Worm (Caenorhabditis elegans) whole organism, L2 larva: Measurements from ENCODE around the gene Y41C4A.6.
A peak's percentile ranks its signal among the peaks of the same experiment; 100 is the strongest.

Experiments used
- C34F6.9 ChIP-seq: fragments of 150-350 bp; optimal IDR thresholded peaks from 2 replicates; lab custom pipeline; 2014; ENCODE audit warnings: missing biosample characterization, missing genetic modification characterization
- F13H6.1 ChIP-seq: sonication (generic microtip); optimal IDR thresholded peaks from 2 replicates; lab custom pipeline; 2016; ENCODE audit warnings: missing genetic modification characterization, missing compliant biosample characterization
- R02D3.7 ChIP-seq: fragments of 150-350 bp; optimal IDR thresholded peaks from 2 replicates; lab custom pipeline; 2014; ENCODE audit warnings: missing biosample characterization, missing genetic modification characterization
- Y55F3AM.14 ChIP-seq: fragments of 200-800 bp; sonication (Bioruptor generic); optimal IDR thresholded peaks from 2 replicates; lab custom pipeline; 2018; ENCODE audit warnings: mild to moderate bottlenecking, missing genetic modification characterization, missing compliant biosample characterization
- ZK546.5 ChIP-seq: sonication (generic microtip); optimal IDR thresholded peaks from 2 replicates; lab custom pipeline; 2017; ENCODE audit warnings: missing biosample characterization, missing genetic modification characterization
- alr-1 ChIP-seq: fragments of 150-350 bp; optimal IDR thresholded peaks from 2 replicates; lab custom pipeline; 2014; ENCODE audit warnings: missing biosample characterization, missing genetic modification characterization
- aly-2 ChIP-seq: fragments of 150-350 bp; optimal IDR thresholded peaks from 2 replicates; lab custom pipeline; 2014; ENCODE audit warnings: missing biosample characterization, missing genetic modification characterization
- ama-1 ChIP-seq: fragments of 150-350 bp; optimal IDR thresholded peaks from 2 replicates; lab custom pipeline; 2018; ENCODE audit warnings: inconsistent platforms
- blmp-1 ChIP-seq: sonication (generic microtip); optimal IDR thresholded peaks from 2 replicates; lab custom pipeline; 2017; ENCODE audit warnings: missing genetic modification characterization, mild to moderate bottlenecking, missing compliant biosample characterization, antibody characterized with exemption, moderate library complexity; ENCODE audit not compliant: insufficient read depth
- crh-2 ChIP-seq: sonication (generic microtip); optimal IDR thresholded peaks from 2 replicates; lab custom pipeline; 2017; ENCODE audit warnings: missing biosample characterization, missing genetic modification characterization
- dmd-4 ChIP-seq: sonication (generic microtip); optimal IDR thresholded peaks from 2 replicates; lab custom pipeline; 2017; ENCODE audit warnings: missing biosample characterization, missing genetic modification characterization
- elt-1 ChIP-seq: fragments of 150-350 bp; optimal IDR thresholded peaks from 2 replicates; lab custom pipeline; 2014; ENCODE audit warnings: missing biosample characterization, missing genetic modification characterization
- fos-1 ChIP-seq: fragments of 150-350 bp; optimal IDR thresholded peaks from 2 replicates; lab custom pipeline; 2014; ENCODE audit warnings: missing biosample characterization, missing genetic modification characterization
- gmeb-1 ChIP-seq: fragments of 150-350 bp; optimal IDR thresholded peaks from 2 replicates; lab custom pipeline; 2014; ENCODE audit warnings: missing biosample characterization, missing genetic modification characterization
- lin-11 ChIP-seq: fragments of 150-350 bp; sonication (generic microtip); optimal IDR thresholded peaks from 2 replicates; lab custom pipeline; 2014; ENCODE audit warnings: missing biosample characterization, missing genetic modification characterization, inconsistent platforms, mixed read lengths
- lin-13 ChIP-seq: fragments of 150-350 bp; optimal IDR thresholded peaks from 2 replicates; lab custom pipeline; 2014; ENCODE audit warnings: missing biosample characterization, missing genetic modification reagents, missing genetic modification characterization
- lin-39 ChIP-seq: fragments of 150-350 bp; optimal IDR thresholded peaks from 2 replicates; lab custom pipeline; 2014; ENCODE audit warnings: missing biosample characterization, missing genetic modification reagents, missing genetic modification characterization
- lsy-2 ChIP-seq, 2 experiments: fragments of 150-350 bp in 1 of 2; sonication (generic microtip) in 1 of 2; optimal IDR thresholded peaks; 2 replicates each; lab custom pipeline; 2014 to 2017; ENCODE audit warnings: missing biosample characterization in 2 of 2, missing genetic modification characterization in 2 of 2
- mab-5 ChIP-seq: fragments of 150-350 bp; optimal IDR thresholded peaks from 2 replicates; lab custom pipeline; 2014; ENCODE audit warnings: missing biosample characterization, missing genetic modification characterization
- mdl-1 ChIP-seq, 2 experiments: fragments of 150-350 bp in 1 of 2; sonication (generic microtip) in 1 of 2; optimal IDR thresholded peaks; 2 replicates each; lab custom pipeline; 2017; ENCODE audit warnings: missing biosample characterization in 2 of 2, missing genetic modification characterization in 2 of 2
- nhr-12 ChIP-seq: fragments of 150-350 bp; optimal IDR thresholded peaks from 2 replicates; lab custom pipeline; 2014; ENCODE audit warnings: missing biosample characterization, missing genetic modification characterization
- nhr-129 ChIP-seq: fragments of 150-350 bp; optimal IDR thresholded peaks from 2 replicates; lab custom pipeline; 2014; ENCODE audit warnings: missing biosample characterization, missing genetic modification characterization
- nhr-21 ChIP-seq: fragments of 150-350 bp; optimal IDR thresholded peaks from 2 replicates; lab custom pipeline; 2014; ENCODE audit warnings: missing biosample characterization, missing genetic modification characterization
- nhr-23 ChIP-seq: fragments of 150-350 bp; optimal IDR thresholded peaks from 2 replicates; lab custom pipeline; 2014; ENCODE audit warnings: missing biosample characterization, missing genetic modification reagents, missing genetic modification characterization
- nhr-25 ChIP-seq: fragments of 150-350 bp; sonication (generic microtip); optimal IDR thresholded peaks from 3 replicates; lab custom pipeline; 2014; ENCODE audit warnings: missing biosample characterization, missing genetic modification characterization
- nhr-77 ChIP-seq: fragments of 150-350 bp; optimal IDR thresholded peaks from 2 replicates; lab custom pipeline; 2014; ENCODE audit warnings: missing biosample characterization, missing genetic modification characterization
- sem-4 ChIP-seq: fragments of 150-350 bp; optimal IDR thresholded peaks from 2 replicates; lab custom pipeline; 2014; ENCODE audit warnings: missing biosample characterization, missing genetic modification reagents, missing genetic modification characterization
- sma-3 ChIP-seq: sonication (generic microtip); optimal IDR thresholded peaks from 2 replicates; lab custom pipeline; 2016; ENCODE audit warnings: missing genetic modification reagents, missing genetic modification characterization, missing compliant biosample characterization
- sma-9 ChIP-seq, 2 experiments: fragments of 150-350 bp in 1 of 2; sonication (generic microtip) in 1 of 2; optimal IDR thresholded peaks; 2 replicates each; lab custom pipeline; 2014 to 2016; ENCODE audit warnings: missing genetic modification characterization in 2 of 2, mild to moderate bottlenecking in 1 of 2, missing biosample characterization in 1 of 2, missing compliant biosample characterization in 1 of 2, missing genetic modification reagents in 1 of 2, moderate library complexity in 1 of 2
- snpc-4 ChIP-seq: fragments of 150-350 bp; optimal IDR thresholded peaks from 2 replicates; lab custom pipeline; 2014; ENCODE audit warnings: missing biosample characterization, missing genetic modification characterization
- unc-62 ChIP-seq: fragments of 150-350 bp; optimal IDR thresholded peaks from 2 replicates; lab custom pipeline; 2014; ENCODE audit warnings: missing biosample characterization, missing genetic modification reagents, missing genetic modification characterization

The Y41C4A.6 gene

DNA sequence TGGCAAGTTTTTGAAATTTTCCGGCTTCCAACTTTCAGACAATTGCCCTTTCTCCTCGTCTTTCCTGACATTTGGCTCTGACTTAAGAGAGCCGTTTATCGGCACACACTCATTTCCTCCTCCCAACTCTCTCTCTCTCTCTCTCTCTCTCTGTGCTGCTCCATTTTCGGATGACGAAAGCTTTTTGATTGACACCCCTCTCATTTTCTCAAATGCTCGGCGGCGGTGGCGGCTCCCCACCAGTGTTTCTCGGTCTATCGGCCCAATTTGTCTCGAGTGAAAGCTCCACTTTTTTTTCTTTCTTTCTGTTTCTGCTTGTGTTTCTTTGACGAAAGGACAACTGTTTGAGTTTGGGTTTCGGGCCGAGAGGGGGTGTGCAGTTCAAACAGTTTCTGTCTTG lies 36.6 kb upstream of the Y41C4A.6 start:
- no peak for TF ChIP-seq nhr-21 (tag; lab: Kevin White, UChicago)
- no peak for TF ChIP-seq ZK546.5
- TF ChIP-seq fos-1 = no peak
- no peak for TF ChIP-seq lin-39 (tag; lab: Kevin White, UChicago)
- TF ChIP-seq R02D3.7 (tag; lab: Kevin White, UChicago) = no peak

DNA sequence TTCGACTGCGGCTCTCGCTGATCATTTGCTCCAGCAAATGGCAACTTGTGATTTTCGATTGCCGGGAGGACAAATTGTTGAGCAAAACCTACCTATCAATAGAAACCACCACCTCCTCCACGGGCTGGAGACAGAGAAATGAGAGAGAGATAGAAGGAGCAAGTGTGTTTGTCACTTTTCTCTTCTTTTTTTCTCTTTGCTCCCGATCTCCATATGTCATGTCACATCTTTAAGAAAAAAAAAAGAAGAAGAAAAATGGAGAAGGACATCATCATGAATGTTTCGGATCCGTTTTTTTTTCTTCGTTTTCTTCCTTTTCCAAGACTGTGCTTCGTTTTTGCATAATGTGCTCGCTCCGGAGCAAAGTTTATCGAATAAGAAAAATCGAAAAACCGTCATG lies 35.6 kb upstream of the Y41C4A.6 start:
- TF ChIP-seq C34F6.9 (peak; percentile 32), ama-1 (no peak), aly-2 (no peak), nhr-129 (tag; lab: Kevin White, UChicago) (peak; percentile 73), mab-5 (tag; lab: Kevin White, UChicago) (no peak), lsy-2 (tag; optimal IDR thresholded peaks at IDR 0.05; lab: Kevin White, UChicago) (peak in 1 of 2 experiments; percentile 19), sma-9 (GFP tag; optimal IDR thresholded peaks at IDR 0.05; lab: Kevin White, UChicago) (peak; percentile 9), sma-9 (tag; optimal IDR thresholded peaks at IDR 0.05; lab: Kevin White, UChicago) (no peak), nhr-21 (tag; lab: Kevin White, UChicago) (no peak)

DNA sequence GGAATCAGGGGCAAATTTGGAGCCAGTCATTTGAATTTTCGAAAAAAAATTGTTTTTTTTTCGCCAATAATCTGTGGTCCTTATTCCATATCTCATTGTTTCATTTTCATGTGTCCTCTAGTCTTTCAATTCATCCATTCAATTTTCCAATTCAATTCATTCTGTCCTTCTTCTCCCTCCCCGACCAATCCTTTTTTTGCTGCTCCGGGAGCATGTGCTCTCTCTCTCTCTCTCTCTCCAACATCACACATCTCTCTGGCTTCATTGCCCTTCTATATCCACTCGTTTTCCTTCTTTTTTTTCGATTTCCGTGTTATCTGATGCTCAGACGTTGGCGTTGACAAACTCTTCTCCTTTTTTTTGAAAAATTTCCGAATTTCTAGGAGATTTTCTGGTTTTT lies 33.0 kb upstream of the Y41C4A.6 start:
- no peak for TF ChIP-seq F13H6.1
- no peak for TF ChIP-seq blmp-1 (tag; lab: Kevin White, UChicago)
- no peak for TF ChIP-seq unc-62 (GFP tag; lab: Kevin White, UChicago)
- peak; percentile 18 for TF ChIP-seq crh-2 (tag; lab: Kevin White, UChicago)
- peak; percentile 31 for TF ChIP-seq C34F6.9
- no peak for TF ChIP-seq ama-1
- TF ChIP-seq nhr-23 = no peak
- peak in 1 of 2 experiments; percentile 26 for TF ChIP-seq lsy-2 (tag; optimal IDR thresholded peaks at IDR 0.05; lab: Kevin White, UChicago)
- TF ChIP-seq nhr-25 (tag; lab: Kevin White, UChicago) = no peak
- no peak for TF ChIP-seq mdl-1 (tag; optimal IDR thresholded peaks at IDR 0.05; lab: Kevin White, UChicago)
- no peak for TF ChIP-seq Y55F3AM.14 (GFP tag; lab: Kevin White, UChicago)
- peak; percentile 39 for TF ChIP-seq sem-4 (tag; lab: Kevin White, UChicago)

DNA sequence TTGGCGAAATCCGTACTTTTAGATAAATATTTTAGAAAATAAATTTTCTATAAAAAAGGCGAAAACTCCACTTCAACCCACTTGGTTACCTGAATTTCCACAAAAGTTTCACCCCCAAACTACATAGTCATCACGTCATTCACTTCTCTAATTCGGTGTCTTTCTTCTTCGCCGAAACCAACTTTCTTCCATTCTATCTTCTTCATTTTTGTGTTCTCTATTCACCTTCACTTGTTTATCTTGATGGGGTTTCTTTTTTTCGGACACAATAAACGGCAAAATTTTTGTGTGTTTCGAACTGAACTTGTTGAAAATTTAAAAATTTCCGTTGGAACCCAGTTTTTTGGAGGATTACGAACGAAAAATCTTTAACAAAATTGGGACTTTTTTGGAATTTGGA lies 29.6 kb upstream of the Y41C4A.6 start:
- TF ChIP-seq nhr-21 (tag; lab: Kevin White, UChicago) (no peak), blmp-1 (tag; lab: Kevin White, UChicago) (peak; percentile 70)

DNA sequence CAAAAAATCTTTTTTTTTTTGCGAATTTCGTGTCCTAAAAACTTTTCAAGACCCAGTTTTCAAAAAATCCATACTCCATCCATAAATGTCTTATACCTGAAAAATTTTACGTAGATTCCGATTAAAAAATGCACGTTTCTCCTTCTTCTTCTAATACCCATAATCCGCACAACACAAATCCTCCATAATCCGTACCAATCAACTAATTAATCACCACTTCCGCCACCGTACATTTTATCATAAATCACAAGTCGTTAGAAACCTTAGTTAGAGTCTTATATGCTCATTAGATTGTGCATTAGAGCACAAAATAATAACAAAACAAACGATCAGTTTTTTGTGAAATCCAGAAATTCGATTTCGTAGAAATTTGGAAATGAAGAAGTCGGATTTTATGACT lies 27.4 kb upstream of the Y41C4A.6 start:
- no peak for TF ChIP-seq lsy-2 (tag; optimal IDR thresholded peaks at IDR 0.05; lab: Kevin White, UChicago)
- no peak for TF ChIP-seq lin-13 (GFP tag; lab: Kevin White, UChicago)
- no peak for TF ChIP-seq sma-3 (GFP tag; lab: Kevin White, UChicago)
- no peak for TF ChIP-seq snpc-4
- no peak for TF ChIP-seq mab-5 (tag; lab: Kevin White, UChicago)

DNA sequence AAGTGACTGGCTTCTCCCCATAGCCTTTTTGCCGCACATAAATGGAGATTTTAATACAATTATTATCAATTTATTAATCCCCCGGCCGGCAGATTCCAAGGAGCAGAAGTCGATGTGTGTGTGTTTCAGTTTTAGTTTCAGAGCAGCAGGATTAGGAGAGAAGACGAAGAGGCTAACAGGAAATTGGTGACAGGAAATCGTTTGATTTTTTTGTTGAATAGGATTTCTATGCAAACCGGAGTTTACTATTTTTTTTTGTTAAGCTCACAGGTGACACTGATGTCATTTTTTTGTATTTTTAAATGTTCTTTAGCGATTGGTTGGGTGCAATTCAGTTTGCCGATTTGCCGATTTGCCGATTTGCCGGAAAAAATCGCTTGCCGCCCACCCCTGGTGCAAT lies 15.9 kb upstream of the Y41C4A.6 start:
- TF ChIP-seq mab-5 (tag; lab: Kevin White, UChicago) (no peak), nhr-77 (tag; lab: Kevin White, UChicago) (no peak), Y55F3AM.14 (GFP tag; lab: Kevin White, UChicago) (no peak), gmeb-1 (tag; lab: Kevin White, UChicago) (no peak), fos-1 (no peak), elt-1 (tag; lab: Kevin White, UChicago) (no peak), nhr-23 (no peak), unc-62 (GFP tag; lab: Kevin White, UChicago) (no peak), F13H6.1 (no peak), alr-1 (tag; lab: Kevin White, UChicago) (no peak), aly-2 (no peak), sma-9 (GFP tag; optimal IDR thresholded peaks at IDR 0.05; lab: Kevin White, UChicago) (no peak), sma-9 (tag; optimal IDR thresholded peaks at IDR 0.05; lab: Kevin White, UChicago) (no peak), ama-1 (no peak), nhr-12 (tag; lab: Kevin White, UChicago) (no peak), lin-39 (tag; lab: Kevin White, UChicago) (no peak), crh-2 (tag; lab: Kevin White, UChicago) (no peak), dmd-4 (no peak), lin-11 (tag; lab: Kevin White, UChicago) (no peak)
